Worm (Caenorhabditis elegans) whole organism, young adult: ENCODE results near the gene ubh-2.

Experiments
- B0019.2 ChIP-seq: fragments of 200-800 bp; sonication (Bioruptor generic); conservative IDR thresholded peaks from 2 replicates; pipeline ENCODE4 v1.3.6; 2022; ENCODE audit warnings: missing genetic modification reagents, missing genetic modification characterization, missing compliant biosample characterization
- B0336.3 ChIP-seq: fragments of 200-800 bp; sonication (Bioruptor generic); IDR thresholded peaks from 2 replicates; pipeline ENCODE4 v1.3.6; 2022; ENCODE audit warnings: missing genetic modification characterization, missing compliant biosample characterization
- F22D6.2 ChIP-seq: sonication (generic microtip); optimal IDR thresholded peaks from 2 replicates; lab custom pipeline; 2016; ENCODE audit warnings: mild to moderate bottlenecking, missing genetic modification characterization, missing compliant biosample characterization
- F37B4.10 ChIP-seq: fragments of 200-800 bp; sonication (Bioruptor generic); IDR thresholded peaks from 2 replicates; pipeline ENCODE4 v1.3.6; 2022; ENCODE audit warnings: missing genetic modification characterization, missing compliant biosample characterization
- F39B2.1 ChIP-seq: fragments of 200-800 bp; sonication (Bioruptor generic); IDR thresholded peaks from 2 replicates; pipeline ENCODE4 v1.3.6; 2022; ENCODE audit warnings: missing genetic modification reagents, missing genetic modification characterization, missing compliant biosample characterization
- F49E8.2 ChIP-seq: sonication (generic microtip); optimal IDR thresholded peaks from 3 replicates; lab custom pipeline; 2017; ENCODE audit warnings: missing genetic modification characterization, mild to moderate bottlenecking, missing compliant biosample characterization, antibody characterized with exemption, moderate library complexity; ENCODE audit not compliant: insufficient read depth
- K11D2.4 ChIP-seq: fragments of 200-800 bp; sonication (Bioruptor generic); IDR thresholded peaks from 2 replicates; pipeline ENCODE4 v1.3.6; 2022; ENCODE audit warnings: missing genetic modification reagents, missing genetic modification characterization, missing compliant biosample characterization
- K12H6.12 ChIP-seq: fragments of 200-800 bp; sonication (Bioruptor generic); optimal IDR thresholded peaks from 2 replicates; lab custom pipeline; 2018; ENCODE audit warnings: mild to moderate bottlenecking, missing genetic modification characterization, missing compliant biosample characterization
- T07F8.4 ChIP-seq: sonication (generic microtip); optimal IDR thresholded peaks from 2 replicates; lab custom pipeline; 2016; ENCODE audit warnings: mild to moderate bottlenecking, missing genetic modification characterization, moderate library complexity, missing compliant biosample characterization
- Y53F4B.3 ChIP-seq: fragments of 200-800 bp; sonication (Bioruptor generic); IDR thresholded peaks from 2 replicates; pipeline ENCODE4 v1.3.6; 2022; ENCODE audit warnings: missing genetic modification reagents, missing genetic modification characterization, missing compliant biosample characterization
- athp-1 ChIP-seq: sonication (generic microtip); optimal IDR thresholded peaks from 2 replicates; lab custom pipeline; 2017; ENCODE audit warnings: mild to moderate bottlenecking, missing genetic modification characterization, missing compliant biosample characterization
- bed-2 ChIP-seq: fragments of 200-800 bp; sonication (Bioruptor generic); IDR thresholded peaks from 2 replicates; pipeline ENCODE4 v1.3.6; 2022; ENCODE audit warnings: missing genetic modification reagents, missing genetic modification characterization, missing compliant biosample characterization
- ccch-3 ChIP-seq: fragments of 200-800 bp; sonication (Bioruptor generic); optimal IDR thresholded peaks from 2 replicates; lab custom pipeline; 2018; ENCODE audit warnings: mild to moderate bottlenecking, missing genetic modification characterization, missing compliant biosample characterization
- cebp-1 ChIP-seq, 2 experiments: fragments of 200-800 bp in 1 of 2; sonication (Bioruptor generic) in 1 of 2; sonication (generic microtip) in 1 of 2; IDR thresholded peaks in 1 of 2; optimal IDR thresholded peaks in 1 of 2; 2 replicates each; pipeline versions ENCODE4 v1.3.6 to Lab custom; 2017 to 2022; ENCODE audit warnings: missing compliant biosample characterization in 2 of 2, missing genetic modification characterization in 2 of 2, mild to moderate bottlenecking in 1 of 2, missing genetic modification reagents in 1 of 2, moderate library complexity in 1 of 2
- cebp-2 ChIP-seq: fragments of 200-800 bp; sonication (Bioruptor generic); IDR thresholded peaks from 2 replicates; pipeline ENCODE4 v1.3.6; 2022; ENCODE audit warnings: missing genetic modification characterization, missing compliant biosample characterization
- ceh-27 ChIP-seq: fragments of 200-800 bp; sonication (Bioruptor generic); optimal IDR thresholded peaks from 2 replicates; lab custom pipeline; 2018; ENCODE audit warnings: mild to moderate bottlenecking, missing genetic modification characterization, moderate library complexity, missing compliant biosample characterization
- ceh-40 ChIP-seq: fragments of 200-800 bp; sonication (Bioruptor generic); IDR thresholded peaks from 2 replicates; pipeline ENCODE4 v1.3.6; 2022; ENCODE audit warnings: missing genetic modification characterization, missing compliant biosample characterization
- ceh-79 ChIP-seq: sonication (generic microtip); optimal IDR thresholded peaks from 2 replicates; lab custom pipeline; 2017; ENCODE audit warnings: mild to moderate bottlenecking, missing genetic modification characterization, missing compliant biosample characterization
- dpff-1 ChIP-seq: sonication (generic microtip); optimal IDR thresholded peaks from 2 replicates; lab custom pipeline; 2017; ENCODE audit warnings: mild to moderate bottlenecking, missing genetic modification characterization, missing compliant biosample characterization
- efl-1 ChIP-seq: fragments of 150-350 bp; optimal IDR thresholded peaks from 2 replicates; lab custom pipeline; 2014; ENCODE audit warnings: missing biosample characterization, missing genetic modification reagents, missing genetic modification characterization
- hlh-26 ChIP-seq: fragments of 200-800 bp; sonication (Bioruptor generic); conservative IDR thresholded peaks from 2 replicates; pipeline ENCODE4 v1.3.6; 2022; ENCODE audit warnings: missing genetic modification reagents, missing genetic modification characterization, missing compliant biosample characterization
- let-607 ChIP-seq, 2 experiments: fragments of 200-800 bp in 1 of 2; sonication (Bioruptor generic) in 1 of 2; sonication (generic microtip) in 1 of 2; optimal IDR thresholded peaks; 2 replicates each; lab custom pipeline; 2016 to 2018; ENCODE audit warnings: mild to moderate bottlenecking in 2 of 2, missing compliant biosample characterization in 2 of 2, missing genetic modification characterization in 2 of 2, moderate library complexity in 2 of 2, missing genotype in 1 of 2
- lin-35 ChIP-seq, 3 experiments: fragments of 150-350 bp in 2 of 3; sonication (generic microtip) in 1 of 3; optimal IDR thresholded peaks; 2 replicates each; lab custom pipeline; 2014 to 2018; ENCODE audit warnings: missing biosample characterization in 3 of 3, missing genetic modification characterization in 3 of 3, missing genetic modification reagents in 3 of 3
- lin-40 ChIP-seq: sonication (generic microtip); optimal IDR thresholded peaks from 2 replicates; lab custom pipeline; 2016; ENCODE audit warnings: missing genetic modification characterization, mild to moderate bottlenecking, missing compliant biosample characterization, missing genotype, missing genetic modification reagents
- lsy-27 ChIP-seq: sonication (generic microtip); optimal IDR thresholded peaks from 2 replicates; lab custom pipeline; 2017; ENCODE audit warnings: missing genetic modification characterization, mild to moderate bottlenecking, missing compliant biosample characterization, antibody characterized with exemption, missing genotype, borderline replicate concordance; ENCODE audit not compliant: insufficient read depth
- madf-8 ChIP-seq: fragments of 200-800 bp; sonication (Bioruptor generic); conservative IDR thresholded peaks from 2 replicates; pipeline ENCODE4 v1.3.6; 2022; ENCODE audit warnings: missing genetic modification reagents, missing genetic modification characterization, missing compliant biosample characterization
- mel-28 ChIP-seq: sonication (generic microtip); optimal IDR thresholded peaks from 2 replicates; lab custom pipeline; 2016; ENCODE audit warnings: borderline replicate concordance, mild to moderate bottlenecking, missing genetic modification characterization, missing compliant biosample characterization
- mes-4 ChIP-seq: sonication (generic microtip); optimal IDR thresholded peaks from 2 replicates; lab custom pipeline; 2016; ENCODE audit warnings: missing genotype, missing genetic modification characterization, missing compliant biosample characterization
- nfya-1 ChIP-seq: sonication (generic microtip); optimal IDR thresholded peaks from 2 replicates; lab custom pipeline; 2017; ENCODE audit warnings: antibody characterized with exemption, missing compliant biosample characterization, missing genetic modification characterization, borderline replicate concordance; ENCODE audit not compliant: insufficient read depth
- nfya-2 ChIP-seq: fragments of 200-800 bp; sonication (Bioruptor generic); IDR thresholded peaks from 2 replicates; pipeline ENCODE4 v1.3.6; 2022; ENCODE audit warnings: missing genetic modification reagents, missing genetic modification characterization, missing compliant biosample characterization
- nfyb-1 ChIP-seq: fragments of 200-800 bp; sonication (Bioruptor generic); IDR thresholded peaks from 2 replicates; pipeline ENCODE4 v1.3.6; 2022; ENCODE audit warnings: missing genetic modification reagents, missing genetic modification characterization, missing compliant biosample characterization
- nhr-179 ChIP-seq: sonication (generic microtip); optimal IDR thresholded peaks from 2 replicates; lab custom pipeline; 2016; ENCODE audit warnings: mild to moderate bottlenecking, missing genetic modification characterization, missing compliant biosample characterization
- pbrm-1 ChIP-seq: fragments of 200-800 bp; sonication (Bioruptor generic); IDR thresholded peaks from 2 replicates; pipeline ENCODE4 v1.3.6; 2022; ENCODE audit warnings: missing genetic modification reagents, missing genetic modification characterization, missing compliant biosample characterization
- snpc-4 ChIP-seq, 5 experiments: fragments of 150-350 bp in 1 of 5; sonication (generic microtip) in 4 of 5; optimal IDR thresholded peaks; 2 replicates each; lab custom pipeline; 2014 to 2018; ENCODE audit warnings: missing genetic modification characterization in 5 of 5, missing biosample characterization in 3 of 5, antibody characterized with exemption in 2 of 5, mild to moderate bottlenecking in 2 of 5, missing compliant biosample characterization in 2 of 5, missing genotype in 2 of 5, moderate library complexity in 2 of 5, missing genetic modification reagents in 1 of 5
- somi-1 ChIP-seq: fragments of 200-800 bp; sonication (Bioruptor generic); optimal IDR thresholded peaks from 2 replicates; lab custom pipeline; 2018; ENCODE audit warnings: mild to moderate bottlenecking, missing genetic modification characterization, missing compliant biosample characterization
- sptf-2 ChIP-seq: fragments of 200-800 bp; sonication (Bioruptor generic); optimal IDR thresholded peaks from 2 replicates; lab custom pipeline; 2018; ENCODE audit warnings: mild to moderate bottlenecking, missing genetic modification characterization, missing compliant biosample characterization
- tbp1 ChIP-seq: fragments of 200-800 bp; sonication (Bioruptor generic); optimal IDR thresholded peaks from 2 replicates; lab custom pipeline; 2018; ENCODE audit warnings: mild to moderate bottlenecking, missing genetic modification characterization, missing compliant biosample characterization
- ztf-18 ChIP-seq: sonication (generic microtip); optimal IDR thresholded peaks from 2 replicates; lab custom pipeline; 2016; ENCODE audit warnings: missing genotype, mild to moderate bottlenecking, missing genetic modification characterization, missing compliant biosample characterization
- ztf-22 ChIP-seq: fragments of 200-800 bp; sonication (Bioruptor generic); optimal IDR thresholded peaks from 2 replicates; lab custom pipeline; 2018; ENCODE audit warnings: mild to moderate bottlenecking, missing genetic modification characterization, moderate library complexity, missing compliant biosample characterization
- ztf-25 ChIP-seq: fragments of 200-800 bp; sonication (Bioruptor generic); IDR thresholded peaks from 2 replicates; pipeline ENCODE4 v1.3.6; 2022; ENCODE audit warnings: missing genetic modification reagents, missing genetic modification characterization, missing compliant biosample characterization

The ubh-2 gene

ce11 chrV:6509717-6510116 is at the start of gene ubh-2:
Gene ubh-2 (minus strand): TSS chrV:6509817.
- no peak for TF ChIP-seq dpff-1 (tag; lab: Kevin White, UChicago)
- TF ChIP-seq ztf-22 (GFP tag; lab: Kevin White, UChicago) = no peak

ce11 chrV:6559105-6559504 is 49.5 kb upstream of the ubh-2 start, which contains the start of gene spp-26:
Gene spp-26 (minus strand): TSS chrV:6559205.
- TF ChIP-seq ztf-18 (tag; lab: Kevin White, UChicago) (no peak), athp-1 (tag; lab: Kevin White, UChicago) (no peak), F22D6.2 (tag; lab: Kevin White, UChicago) (no peak)

- TF ChIP-seq tbp1 (GFP tag; lab: Kevin White, UChicago) = no peak
- no peak for TF ChIP-seq madf-8 (GFP tag; lab: Robert Waterston, UW)
- no peak for TF ChIP-seq B0019.2 (GFP tag; lab: Robert Waterston, UW)
- TF ChIP-seq ztf-18 (tag; lab: Kevin White, UChicago) = no peak
- TF ChIP-seq F39B2.1 (GFP tag; lab: Robert Waterston, UW) = no peak
- TF ChIP-seq B0336.3 = no peak
- TF ChIP-seq ceh-40 (GFP tag; lab: Robert Waterston, UW) = no peak
- TF ChIP-seq efl-1 (GFP tag; lab: Kevin White, UChicago) = no peak
- no peak for TF ChIP-seq ceh-27 (GFP tag; lab: Kevin White, UChicago)
- TF ChIP-seq cebp-2 = no peak
- TF ChIP-seq K12H6.12 (tag; lab: Kevin White, UChicago) = no peak
- no peak for TF ChIP-seq Y53F4B.3 (GFP tag; lab: Robert Waterston, UW)
Observed at ce11 chrV:6558103-6558502, 48.5 kb upstream of the ubh-2 start, which contains the start of gene spp-20. Gene spp-20 (minus strand): TSS chrV:6558203.

- TF ChIP-seq pbrm-1 (GFP tag; lab: Robert Waterston, UW) (no peak), ceh-79 (tag; lab: Kevin White, UChicago) (no peak), let-607 (tag; optimal IDR thresholded peaks at IDR 0.05; lab: Kevin White, UChicago) (no peak), mes-4 (no peak), nfyb-1 (GFP tag; lab: Robert Waterston, UW) (no peak), ceh-40 (GFP tag; lab: Robert Waterston, UW) (no peak), sptf-2 (GFP tag; lab: Kevin White, UChicago) (no peak), ztf-25 (no peak), somi-1 (no peak), ceh-27 (GFP tag; lab: Kevin White, UChicago) (no peak), snpc-4 (GFP tag; optimal IDR thresholded peaks at IDR 0.05; lab: Kevin White, UChicago) (no peak), snpc-4 (tag; optimal IDR thresholded peaks at IDR 0.05; lab: Kevin White, UChicago) (no peak), F49E8.2 (tag; lab: Kevin White, UChicago) (no peak), nhr-179 (no peak), F22D6.2 (tag; lab: Kevin White, UChicago) (no peak), lsy-27 (tag; lab: Kevin White, UChicago) (no peak)
Observed at ce11 chrV:6557035-6557434, 47.4 kb upstream of the ubh-2 start, which contains the start of gene spp-27. Gene spp-27 (minus strand): TSS chrV:6557135.

DNA sequence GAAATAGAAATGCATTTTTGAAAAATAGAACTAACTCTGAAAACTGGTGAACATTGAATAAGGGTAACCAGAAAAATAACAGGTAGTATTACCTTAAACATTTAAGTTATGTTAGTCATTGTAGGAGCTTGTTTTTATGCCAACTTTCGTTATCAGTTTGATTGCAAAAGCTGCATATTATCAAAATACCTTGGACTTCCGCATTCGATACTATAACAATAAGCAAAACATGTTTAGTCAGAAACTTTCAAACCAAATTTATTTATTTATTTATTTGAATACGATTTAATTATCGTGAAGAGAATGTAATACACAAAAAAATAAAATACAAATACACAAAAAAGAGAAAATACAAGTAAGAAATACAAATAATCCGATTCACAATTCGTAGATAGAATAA is 44.7 kb upstream of the ubh-2 start, which contains the start of gene K04A8.19:
Gene K04A8.19 (minus strand): TSS at position 101 of the 400 bp plus-strand sequence.
- TF ChIP-seq nfya-1 (tag; lab: Kevin White, UChicago) (no peak), nfya-2 (GFP tag; lab: Robert Waterston, UW) (no peak), bed-2 (GFP tag; lab: Robert Waterston, UW) (no peak), cebp-1 (GFP tag; IDR thresholded peaks at IDR 0.05; lab: Robert Waterston, UW) (no peak), cebp-1 (tag; optimal IDR thresholded peaks at IDR 0.05; lab: Kevin White, UChicago) (no peak), F37B4.10 (no peak), lin-35 (GFP tag; optimal IDR thresholded peaks at IDR 0.05; lab: Kevin White, UChicago) (no peak), T07F8.4 (tag; lab: Kevin White, UChicago) (no peak), K11D2.4 (GFP tag; lab: Robert Waterston, UW) (no peak), lin-40 (tag; lab: Kevin White, UChicago) (no peak), ztf-18 (tag; lab: Kevin White, UChicago) (no peak), ccch-3 (no peak), hlh-26 (GFP tag; lab: Robert Waterston, UW) (no peak), mel-28 (tag; lab: Kevin White, UChicago) (no peak), cebp-2 (no peak)
